Worm (Caenorhabditis elegans): ENCODE measurements around the gene F13E6.1.

DNA sequence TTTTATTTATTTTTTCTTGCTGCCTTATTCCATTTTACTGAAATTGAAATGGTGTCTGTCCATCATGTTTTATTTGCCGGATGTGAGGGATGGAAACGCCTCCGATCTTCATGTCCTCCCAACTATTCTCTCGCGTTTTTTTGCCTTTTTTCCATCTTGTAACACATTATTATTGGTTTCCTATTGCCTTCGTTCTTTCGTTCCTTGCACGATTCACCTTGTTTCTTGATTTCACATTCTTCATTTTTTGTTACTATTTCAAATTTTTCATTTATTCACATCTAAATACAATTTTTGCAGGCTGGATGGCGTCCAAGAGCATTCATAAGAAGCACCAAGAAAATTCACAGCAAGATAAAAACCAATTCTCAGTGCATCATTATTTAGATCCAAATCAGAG lies 14.7 kb upstream of the F13E6.1 start, which contains the start of gene yap-1:
- TF ChIP-seq sptf-1 (tag; optimal IDR thresholded peaks at IDR 0.05) (no peak), nhr-237 (tag; optimal IDR thresholded peaks at IDR 0.05) (no peak), mls-2 (tag; optimal IDR thresholded peaks at IDR 0.05) (no peak), pha-4 (tag; optimal IDR thresholded peaks at IDR 0.05) (no peak), drap-1 (GFP tag; optimal IDR thresholded peaks at IDR 0.05) (no peak), unc-120 (tag; optimal IDR thresholded peaks at IDR 0.05; ENCODE audit: poor library complexity, severe bottlenecking) (no peak)
